Worm (Caenorhabditis elegans) whole organism, L1 larva: ENCODE data around the gene srg-17.

Experiments
- C34B4.2 ChIP-seq: sonication (generic microtip); optimal IDR thresholded peaks from 2 replicates; lab custom pipeline; 2017; ENCODE audit warnings: mild to moderate bottlenecking, missing genetic modification characterization, missing compliant biosample characterization
- F16B12.6 ChIP-seq: fragments of 150-350 bp; optimal IDR thresholded peaks from 2 replicates; lab custom pipeline; 2014; ENCODE audit warnings: missing biosample characterization, missing genetic modification characterization
- Y116A8C.19 ChIP-seq: sonication (generic microtip); optimal IDR thresholded peaks from 2 replicates; lab custom pipeline; 2016; ENCODE audit warnings: missing compliant biosample characterization, missing genetic modification characterization, borderline replicate concordance
- alr-1 ChIP-seq: fragments of 200-800 bp; sonication (Bioruptor generic); optimal IDR thresholded peaks from 2 replicates; lab custom pipeline; 2018; ENCODE audit warnings: borderline replicate concordance, mild to moderate bottlenecking, missing genetic modification characterization, missing compliant biosample characterization
- ceh-63 ChIP-seq: fragments of 200-800 bp; sonication (Bioruptor generic); optimal IDR thresholded peaks from 2 replicates; lab custom pipeline; 2018; ENCODE audit warnings: mild to moderate bottlenecking, missing genetic modification characterization, missing compliant biosample characterization
- ceh-8 ChIP-seq: fragments of 200-800 bp; sonication (Bioruptor generic); optimal IDR thresholded peaks from 2 replicates; lab custom pipeline; 2018; ENCODE audit warnings: mild to moderate bottlenecking, missing genetic modification characterization, moderate library complexity, missing compliant biosample characterization
- ceh-82 ChIP-seq, 3 experiments: fragments of 150-350 bp in 1 of 3; sonication (generic microtip) in 2 of 3; optimal IDR thresholded peaks; 2 replicates each; lab custom pipeline; 2014 to 2017; ENCODE audit warnings: missing biosample characterization in 3 of 3, missing genetic modification characterization in 3 of 3
- dpl-1 ChIP-seq, 3 experiments: fragments of 150-350 bp in 2 of 3; sonication (generic microtip) in 1 of 3; optimal IDR thresholded peaks; 2 replicates each; lab custom pipeline; 2014 to 2017; ENCODE audit warnings: missing biosample characterization in 3 of 3, missing genetic modification characterization in 3 of 3, missing genetic modification reagents in 3 of 3
- efl-1 ChIP-seq, 4 experiments: fragments of 150-350 bp; optimal IDR thresholded peaks in 3 of 4; peaks in 1 of 4; 1 replicate in 1 of 4; 2 replicates in 3 of 4; lab custom pipeline; 2014; ENCODE audit warnings: missing biosample characterization in 2 of 4, missing genetic modification characterization in 2 of 4, missing genetic modification reagents in 2 of 4
- efl-3 ChIP-seq: fragments of 200-800 bp; sonication (Bioruptor generic); optimal IDR thresholded peaks from 2 replicates; lab custom pipeline; 2018; ENCODE audit warnings: mild to moderate bottlenecking, missing genetic modification characterization, missing compliant biosample characterization
- egl-27 ChIP-seq, 2 experiments: fragments of 150-350 bp in 1 of 2; sonication (generic microtip); optimal IDR thresholded peaks; 3 replicates each; lab custom pipeline; 2017 to 2018; ENCODE audit warnings: missing biosample characterization in 2 of 2, missing genetic modification characterization in 2 of 2, missing genetic modification reagents in 2 of 2
- elt-3 ChIP-seq, 6 experiments: fragments of 150-350 bp in 1 of 6; sonication (generic microtip); optimal IDR thresholded peaks; 2 replicates each; lab custom pipeline; 2017 to 2018; ENCODE audit warnings: missing biosample characterization in 6 of 6, missing genetic modification characterization in 6 of 6, inconsistent platforms in 1 of 6
- ets-5 ChIP-seq: fragments of 200-800 bp; sonication (Bioruptor generic); IDR thresholded peaks from 2 replicates; pipeline ENCODE4 v1.3.6; 2022; ENCODE audit warnings: missing genetic modification characterization, missing compliant biosample characterization
- fos-1 ChIP-seq: fragments of 150-350 bp; optimal IDR thresholded peaks from 2 replicates; lab custom pipeline; 2014; ENCODE audit warnings: missing biosample characterization, missing genetic modification characterization
- grh-1 ChIP-seq: fragments of 200-800 bp; sonication (Bioruptor generic); IDR thresholded peaks from 2 replicates; pipeline ENCODE4 v1.3.6; 2022; ENCODE audit warnings: missing genetic modification reagents, missing genetic modification characterization, missing compliant biosample characterization
- hlh-17 ChIP-seq: fragments of 200-800 bp; sonication (Bioruptor generic); optimal IDR thresholded peaks from 2 replicates; lab custom pipeline; 2018; ENCODE audit warnings: missing genetic modification characterization, mild to moderate bottlenecking, missing compliant biosample characterization, moderate library complexity, borderline replicate concordance
- hlh-4 ChIP-seq: sonication (generic microtip); optimal IDR thresholded peaks from 2 replicates; lab custom pipeline; 2016; ENCODE audit warnings: mild to moderate bottlenecking, missing genetic modification characterization, missing compliant biosample characterization
- hpl-2 ChIP-seq: fragments of 150-350 bp; optimal IDR thresholded peaks from 2 replicates; lab custom pipeline; 2014; ENCODE audit warnings: missing biosample characterization, missing genetic modification reagents, missing genetic modification characterization
- jun-1 ChIP-seq: fragments of 150-350 bp; optimal IDR thresholded peaks from 2 replicates; lab custom pipeline; 2014; ENCODE audit warnings: missing biosample characterization, missing genetic modification reagents, missing genetic modification characterization
- lin-13 ChIP-seq: fragments of 150-350 bp; optimal IDR thresholded peaks from 2 replicates; lab custom pipeline; 2014; ENCODE audit warnings: missing biosample characterization, missing genetic modification reagents, missing genetic modification characterization
- lin-15B ChIP-seq: fragments of 150-350 bp; sonication (generic microtip); optimal IDR thresholded peaks from 3 replicates; lab custom pipeline; 2014; ENCODE audit warnings: missing biosample characterization, missing genetic modification characterization
- mab-9 ChIP-seq: fragments of 200-800 bp; sonication (Bioruptor generic); IDR thresholded peaks from 2 replicates; pipeline ENCODE4 v1.3.6; 2022; ENCODE audit warnings: missing genetic modification reagents, missing genetic modification characterization, missing compliant biosample characterization
- mdl-1 ChIP-seq, 2 experiments: fragments of 150-350 bp; optimal IDR thresholded peaks; 2 replicates each; lab custom pipeline; 2014 to 2017; ENCODE audit warnings: missing biosample characterization in 2 of 2, missing genetic modification characterization in 2 of 2, inconsistent platforms in 1 of 2
- mef-2 ChIP-seq: fragments of 150-350 bp; optimal IDR thresholded peaks from 2 replicates; lab custom pipeline; 2014; ENCODE audit warnings: missing biosample characterization, missing genetic modification characterization
- mep-1 ChIP-seq: fragments of 150-350 bp; optimal IDR thresholded peaks from 2 replicates; lab custom pipeline; 2014; ENCODE audit warnings: missing biosample characterization, missing genetic modification characterization
- nhr-12 ChIP-seq: sonication (generic microtip); optimal IDR thresholded peaks from 2 replicates; lab custom pipeline; 2017; ENCODE audit warnings: missing biosample characterization, missing genetic modification characterization
- nhr-28 ChIP-seq: fragments of 150-350 bp; optimal IDR thresholded peaks from 2 replicates; lab custom pipeline; 2014; ENCODE audit warnings: missing biosample characterization, missing genetic modification characterization
- nhr-71 ChIP-seq: sonication (generic microtip); optimal IDR thresholded peaks from 2 replicates; lab custom pipeline; 2016; ENCODE audit warnings: mild to moderate bottlenecking, missing genetic modification characterization, moderate library complexity, missing compliant biosample characterization
- nhr-76 ChIP-seq: sonication (generic microtip); optimal IDR thresholded peaks from 2 replicates; lab custom pipeline; 2017; ENCODE audit warnings: missing biosample characterization, missing genetic modification characterization
- nhr-85 ChIP-seq: sonication (generic microtip); peaks from one replicate; lab custom pipeline; 2016; ENCODE audit warnings: missing genetic modification characterization, inconsistent platforms, missing compliant biosample characterization
- nhr-90 ChIP-seq: sonication (generic microtip); optimal IDR thresholded peaks from 2 replicates; lab custom pipeline; 2016; ENCODE audit warnings: mild to moderate bottlenecking, missing genetic modification characterization, missing compliant biosample characterization; ENCODE audit not compliant: poor library complexity
- pag-3 ChIP-seq: sonication (generic microtip); optimal IDR thresholded peaks from 2 replicates; lab custom pipeline; 2017; ENCODE audit warnings: missing genetic modification characterization, mild to moderate bottlenecking, missing compliant biosample characterization, antibody characterized with exemption, borderline replicate concordance; ENCODE audit not compliant: insufficient read depth
- rnt-1 ChIP-seq: sonication (generic microtip); optimal IDR thresholded peaks from 2 replicates; lab custom pipeline; 2016; ENCODE audit warnings: mild to moderate bottlenecking, missing genetic modification characterization, moderate library complexity, missing compliant biosample characterization
- skn-1 ChIP-seq: fragments of 150-350 bp; optimal IDR thresholded peaks from 2 replicates; lab custom pipeline; 2014; ENCODE audit warnings: missing biosample characterization, missing genetic modification characterization
- snu-23 ChIP-seq: sonication (generic microtip); optimal IDR thresholded peaks from 2 replicates; lab custom pipeline; 2016; ENCODE audit warnings: missing genetic modification characterization, missing compliant biosample characterization
- sox-4 ChIP-seq: sonication (generic microtip); optimal IDR thresholded peaks from 2 replicates; lab custom pipeline; 2016; ENCODE audit warnings: missing genetic modification characterization, missing compliant biosample characterization
- sptf-1 ChIP-seq: fragments of 150-350 bp; optimal IDR thresholded peaks from 2 replicates; lab custom pipeline; 2014; ENCODE audit warnings: missing biosample characterization, missing genetic modification characterization
- sup-37 ChIP-seq: fragments of 200-800 bp; sonication (Bioruptor generic); optimal IDR thresholded peaks from 2 replicates; lab custom pipeline; 2018; ENCODE audit warnings: mild to moderate bottlenecking, missing genetic modification characterization, missing compliant biosample characterization
- tbx-2 ChIP-seq: sonication (generic microtip); optimal IDR thresholded peaks from 2 replicates; lab custom pipeline; 2016; ENCODE audit warnings: missing genetic modification characterization, missing compliant biosample characterization
- unc-30 ChIP-seq: sonication (generic microtip); optimal IDR thresholded peaks from 2 replicates; lab custom pipeline; 2017; ENCODE audit warnings: missing biosample characterization, missing genetic modification characterization
- unc-62 ChIP-seq: fragments of 150-350 bp; optimal IDR thresholded peaks from 2 replicates; lab custom pipeline; 2014; ENCODE audit warnings: missing biosample characterization, missing genetic modification reagents, missing genetic modification characterization
- unc-98 ChIP-seq: fragments of 200-800 bp; sonication (Bioruptor generic); IDR thresholded peaks from 2 replicates; pipeline ENCODE4 v1.3.6; 2022; ENCODE audit warnings: missing genetic modification characterization, missing compliant biosample characterization
- vab-15 ChIP-seq: sonication (generic microtip); optimal IDR thresholded peaks from 2 replicates; lab custom pipeline; 2017; ENCODE audit warnings: missing genotype, mild to moderate bottlenecking, missing genetic modification characterization, missing compliant biosample characterization
- xbp-1 ChIP-seq: sonication (generic microtip); optimal IDR thresholded peaks from 2 replicates; lab custom pipeline; 2016; ENCODE audit warnings: missing genetic modification characterization, missing compliant biosample characterization
- ztf-11 ChIP-seq, 2 experiments: sonication (generic microtip); optimal IDR thresholded peaks; 2 replicates each; lab custom pipeline; 2016 to 2017; ENCODE audit warnings: missing genetic modification characterization in 2 of 2, missing biosample characterization in 1 of 2, missing compliant biosample characterization in 1 of 2
- ztf-4 ChIP-seq: fragments of 150-350 bp; optimal IDR thresholded peaks from 2 replicates; lab custom pipeline; 2014; ENCODE audit warnings: missing biosample characterization, missing genetic modification characterization

srg-17 gene

DNA sequence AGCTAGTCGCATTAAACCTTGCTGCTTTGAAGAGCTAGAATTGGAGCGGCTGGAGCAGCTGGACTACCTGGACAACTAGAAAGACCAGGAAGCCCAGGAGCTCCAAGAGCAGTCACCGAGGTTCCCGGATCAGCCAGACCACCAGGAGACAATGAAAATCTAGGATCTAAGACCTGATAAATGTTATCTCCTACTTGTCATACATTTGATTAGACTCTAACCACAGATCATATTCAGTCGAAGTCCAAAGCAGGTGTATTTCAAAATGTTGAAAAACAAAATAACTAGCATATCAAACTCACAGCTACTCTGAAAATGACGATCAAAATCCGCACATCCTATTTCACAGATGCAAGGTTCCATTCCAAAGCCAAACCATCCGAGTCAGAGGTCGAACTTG, 18.4 kb downstream of the srg-17 start, which contains the start of gene srz-6:
Gene srz-6 (plus strand): TSS at position 301 of the 400 bp plus-strand sequence.
- TF ChIP-seq egl-27 (tag; optimal IDR thresholded peaks at IDR 0.05; lab: Kevin White, UChicago) = no peak
- no peak for TF ChIP-seq unc-62 (GFP tag; lab: Kevin White, UChicago)

DNA sequence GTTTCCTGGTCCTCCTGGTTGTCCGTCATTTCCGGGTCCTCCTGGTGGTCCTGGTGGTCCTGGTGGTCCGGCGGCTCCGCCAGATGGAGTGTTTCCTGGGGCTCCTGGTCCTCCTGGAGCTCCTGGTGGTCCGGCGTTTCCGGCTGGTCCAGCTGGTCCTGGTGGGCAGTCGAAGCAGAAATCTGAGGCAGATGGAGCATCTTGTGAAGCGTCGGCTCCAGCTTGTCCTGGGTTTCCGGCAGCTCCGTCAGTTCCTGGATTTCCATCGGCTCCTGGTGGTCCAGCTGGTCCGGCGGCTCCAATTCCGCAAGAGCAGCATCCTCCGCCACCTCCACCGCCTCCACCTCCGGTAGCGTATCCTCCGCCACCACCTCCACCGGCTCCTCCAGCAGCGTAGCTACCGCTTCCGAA, 20.6 kb downstream of the srg-17 start:
- TF ChIP-seq rnt-1 (tag; lab: Kevin White, UChicago) (no peak), ceh-8 (GFP tag; lab: Kevin White, UChicago) (peak; percentile 50), vab-15 (tag; lab: Kevin White, UChicago) (no peak)

DNA sequence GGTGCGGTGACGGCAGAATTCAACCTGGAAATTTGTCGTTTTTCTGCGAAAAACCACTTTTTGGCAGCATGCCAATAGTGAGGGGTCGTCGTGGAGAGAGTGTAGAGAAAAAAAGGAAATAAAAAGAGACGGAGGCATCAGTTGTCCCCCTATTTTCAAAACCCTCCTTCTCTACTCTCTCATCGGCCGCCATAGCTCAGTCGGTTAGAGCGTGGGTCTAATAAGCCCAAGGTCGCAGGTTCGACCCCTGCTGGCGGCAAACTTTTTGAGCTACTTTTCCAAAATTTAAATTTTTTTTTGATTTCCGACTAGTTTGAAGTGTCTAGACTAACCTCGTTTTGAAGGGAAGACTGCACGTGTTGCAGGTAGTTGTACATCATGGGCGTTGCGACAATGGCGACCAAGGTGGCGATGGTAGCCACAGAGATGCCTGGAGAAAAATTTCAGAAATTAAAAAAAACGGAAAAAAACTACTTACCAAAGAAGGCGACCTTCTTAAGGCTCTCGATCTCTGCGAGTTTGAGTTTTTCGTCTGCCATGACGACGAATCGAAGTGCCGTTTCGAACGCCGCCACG, 21.1 kb downstream of the srg-17 start, which contains the start of gene col-85:
Gene col-85 (minus strand): TSS at position 540 of the 576 bp plus-strand sequence.
- TF ChIP-seq mep-1 (tag; lab: Kevin White, UChicago) (peak; percentile 56), nhr-71 (peak; percentile 78), elt-3 (tag; optimal IDR thresholded peaks at IDR 0.05; lab: Kevin White, UChicago) (peak in 2 of 6 experiments; percentile 10 to 30), ztf-4 (tag; lab: Kevin White, UChicago) (no peak), alr-1 (tag; lab: Kevin White, UChicago) (no peak), dpl-1 (GFP tag; optimal IDR thresholded peaks at IDR 0.05; lab: Kevin White, UChicago) (peak; percentile 44 to 66 (median 54)), lin-15B (tag; lab: Kevin White, UChicago) (peak; percentile 16), nhr-90 (peak; percentile 70), nhr-12 (no peak), ets-5 (GFP tag; lab: Robert Waterston, UW) (no peak), lin-13 (peak; percentile 54), nhr-76 (tag; lab: Kevin White, UChicago) (no peak), unc-98 (GFP tag; lab: Robert Waterston, UW) (peak; percentile 60; the same call in 1 of the 2 replicates), nhr-28 (tag; lab: Kevin White, UChicago) (no peak), hpl-2 (GFP tag; lab: Kevin White, UChicago) (peak; percentile 5), efl-3 (no peak), mab-9 (GFP tag; lab: Robert Waterston, UW) (0 out of 2 replicates have a peak, but pooled peaks have one; percentile 41), mdl-1 (tag; optimal IDR thresholded peaks at IDR 0.05; lab: Kevin White, UChicago) (peak in 1 of 2 experiments; percentile 47), efl-1 (optimal IDR thresholded peaks at IDR 0.05; lab: Kevin White, UChicago) (peak; percentile 65 to 71), efl-1 (GFP tag; optimal IDR thresholded peaks at IDR 0.05 in 1 of 2; lab: Kevin White, UChicago) (peak; percentile 66 to 97), mef-2 (tag; lab: Kevin White, UChicago) (peak; percentile 19), sup-37 (GFP tag; lab: Kevin White, UChicago) (no peak), unc-30 (tag; lab: Kevin White, UChicago) (no peak), ceh-8 (GFP tag; lab: Kevin White, UChicago) (no peak), pag-3 (tag; lab: Kevin White, UChicago) (no peak), hlh-4 (tag; lab: Kevin White, UChicago) (no peak), ceh-82 (tag; optimal IDR thresholded peaks at IDR 0.05; lab: Kevin White, UChicago) (peak; percentile 27 to 79 (median 55)), skn-1 (tag; lab: Kevin White, UChicago) (peak; percentile 53), sox-4 (tag; lab: Kevin White, UChicago) (no peak), ceh-63 (GFP tag; lab: Kevin White, UChicago) (no peak), snu-23 (GFP tag; lab: Kevin White, UChicago) (peak; percentile 84), C34B4.2 (tag; lab: Kevin White, UChicago) (no peak), xbp-1 (peak; percentile 60), sptf-1 (tag; lab: Kevin White, UChicago) (no peak), hlh-17 (GFP tag; lab: Kevin White, UChicago) (no peak), vab-15 (tag; lab: Kevin White, UChicago) (peak; percentile 63), Y116A8C.19 (tag; lab: Kevin White, UChicago) (no peak), ztf-11 (tag; optimal IDR thresholded peaks at IDR 0.05; lab: Kevin White, UChicago) (peak in 1 of 2 experiments; percentile 16), F16B12.6 (peak; percentile 19), jun-1 (tag; lab: Kevin White, UChicago) (peak; percentile 37), grh-1 (GFP tag; lab: Robert Waterston, UW) (peak; percentile 43; the same call in 1 of the 2 replicates), tbx-2 (peak; percentile 62), fos-1 (tag; lab: Kevin White, UChicago) (peak; percentile 69), nhr-85 (tag; lab: Kevin White, UChicago) (peak; percentile 72)
